Worm (Caenorhabditis elegans) whole organism, late embryonic: Measurements from ENCODE around the gene ssp-10.

ENCODE experiments used
- ceh-30 ChIP-seq: fragments of 150-350 bp; optimal IDR thresholded peaks from 2 replicates; lab custom pipeline; 2014; ENCODE audit warnings: missing biosample characterization, missing genetic modification characterization
- che-1 ChIP-seq: sonication (generic microtip); optimal IDR thresholded peaks from 2 replicates; lab custom pipeline; 2016; ENCODE audit warnings: mild to moderate bottlenecking, missing genetic modification characterization, missing compliant biosample characterization
- elt-2 ChIP-seq: sonication (generic microtip); optimal IDR thresholded peaks from 2 replicates; lab custom pipeline; 2016; ENCODE audit warnings: missing genetic modification reagents, missing genetic modification characterization, missing compliant biosample characterization
- hlh-6 ChIP-seq: sonication (generic microtip); optimal IDR thresholded peaks from 2 replicates; lab custom pipeline; 2016; ENCODE audit warnings: missing genotype, missing genetic modification characterization, missing compliant biosample characterization
- nfya-1 ChIP-seq: sonication (generic microtip); optimal IDR thresholded peaks from 2 replicates; lab custom pipeline; 2017; ENCODE audit warnings: missing genetic modification characterization, mild to moderate bottlenecking, missing compliant biosample characterization, antibody characterized with exemption, moderate library complexity
- pha-4 ChIP-seq: fragments of 150-350 bp; optimal IDR thresholded peaks from 2 replicates; lab custom pipeline; 2018; ENCODE audit warnings: missing biosample characterization, missing genetic modification reagents, missing genetic modification characterization

DNA sequence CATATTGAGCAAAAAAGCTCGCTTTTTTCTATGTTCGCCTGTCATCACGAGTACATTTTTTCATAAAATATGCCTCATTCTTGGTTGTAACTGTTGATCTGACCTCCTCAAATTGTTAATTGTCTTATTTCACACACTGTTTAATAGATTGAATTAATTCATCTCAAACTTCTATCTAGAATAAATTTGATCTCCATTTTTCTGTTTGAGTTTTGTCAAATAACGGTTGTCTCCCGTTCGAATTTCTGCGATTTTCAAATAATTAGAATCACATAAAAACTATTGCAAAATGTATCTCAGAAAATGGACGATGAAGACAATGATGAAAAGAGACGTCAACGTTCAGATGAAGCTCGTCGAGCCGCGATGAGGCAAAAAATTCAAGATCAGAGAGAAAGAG is 11.1 kb upstream of the ssp-10 start, which contains the start of gene K07F5.14:
- TF ChIP-seq pha-4 (tag; lab: Kevin White, UChicago): no peak
- no peak for TF ChIP-seq ceh-30 (tag; lab: Kevin White, UChicago)
- no peak for TF ChIP-seq che-1 (tag; lab: Kevin White, UChicago)
- no peak for TF ChIP-seq nfya-1
- TF ChIP-seq elt-2: no peak
- no peak for TF ChIP-seq hlh-6 (tag; lab: Kevin White, UChicago)
